Worm (Caenorhabditis elegans) whole organism, L4 larva: Measurements from ENCODE around the gene clc-27.

Experiments used
- aha-1 ChIP-seq: fragments of 150-350 bp; peaks from one replicate; lab custom pipeline; 2014; ENCODE audit warnings: missing biosample characterization, missing genetic modification characterization
- ama-1 ChIP-seq: fragments of 150-350 bp; optimal IDR thresholded peaks from 2 replicates; lab custom pipeline; 2014; ENCODE audit warnings: inconsistent platforms, mixed read lengths
- daf-8 ChIP-seq: fragments of 200-800 bp; sonication (Bioruptor generic); IDR thresholded peaks from 2 replicates; pipeline ENCODE4 v1.3.6; 2022; ENCODE audit warnings: missing genetic modification characterization, missing compliant biosample characterization
- jun-1 ChIP-seq: fragments of 150-350 bp; optimal IDR thresholded peaks from 2 replicates; lab custom pipeline; 2014; ENCODE audit warnings: missing biosample characterization, missing genetic modification reagents, missing genetic modification characterization
- lim-7 ChIP-seq: fragments of 200-800 bp; sonication (Bioruptor generic); IDR thresholded peaks from 2 replicates; pipeline ENCODE4 v1.3.6; 2022; ENCODE audit warnings: missing genetic modification characterization, missing compliant biosample characterization
- madf-9 ChIP-seq: fragments of 200-800 bp; sonication (Bioruptor generic); conservative IDR thresholded peaks from 2 replicates; pipeline ENCODE4 v1.3.6; 2022; ENCODE audit warnings: missing genetic modification reagents, missing genetic modification characterization, missing compliant biosample characterization
- nhr-25 ChIP-seq: sonication (generic microtip); optimal IDR thresholded peaks from 2 replicates; lab custom pipeline; 2017; ENCODE audit warnings: missing genetic modification characterization, mild to moderate bottlenecking, missing compliant biosample characterization, antibody characterized with exemption, moderate library complexity, borderline replicate concordance; ENCODE audit not compliant: insufficient read depth
- pha-4 ChIP-seq, 2 experiments: fragments of 150-350 bp in 1 of 2; fragments of 200-800 bp in 1 of 2; sonication (Bioruptor generic) in 1 of 2; IDR thresholded peaks in 1 of 2; optimal IDR thresholded peaks in 1 of 2; 2 replicates each; pipeline versions ENCODE4 v1.3.6 to Lab custom; 2014 to 2022; ENCODE audit warnings: missing genetic modification characterization in 2 of 2, missing genetic modification reagents in 2 of 2, missing biosample characterization in 1 of 2, missing compliant biosample characterization in 1 of 2

- TF ChIP-seq lim-7 (GFP tag; lab: Robert Waterston, UW) = no peak
- no peak for TF ChIP-seq aha-1
- no peak for TF ChIP-seq ama-1
- no peak for TF ChIP-seq madf-9
- TF ChIP-seq daf-8 (GFP tag; lab: Robert Waterston, UW) = no peak
- no peak for TF ChIP-seq pha-4 (GFP tag; IDR thresholded peaks at IDR 0.05; lab: Robert Waterston, UW)
- TF ChIP-seq pha-4 (tag; optimal IDR thresholded peaks at IDR 0.05; lab: Kevin White, UChicago) = no peak
- TF ChIP-seq nhr-25 (tag; lab: Kevin White, UChicago) = no peak
- TF ChIP-seq jun-1 (tag; lab: Kevin White, UChicago) = no peak
These were observed 25.2 kb upstream of the clc-27 start, which contains the start of gene tbc-10 for ce11 chrIII:982961-983360.
